Worm (Caenorhabditis elegans) whole organism, L4 larva: ENCODE results near the gene Y57E12B.10.

Experiments used
- F26F4.8 ChIP-seq: fragments of 200-800 bp; sonication (Bioruptor generic); conservative IDR thresholded peaks from 2 replicates; pipeline ENCODE4 v1.3.6; 2022; ENCODE audit warnings: missing genetic modification characterization, missing compliant biosample characterization
- ZK546.5 ChIP-seq, 2 experiments: sonication (generic microtip); optimal IDR thresholded peaks; 2 replicates each; lab custom pipeline; 2017; ENCODE audit warnings: missing biosample characterization in 2 of 2, missing genetic modification characterization in 2 of 2
- ama-1 ChIP-seq: fragments of 150-350 bp; optimal IDR thresholded peaks from 2 replicates; lab custom pipeline; 2014; ENCODE audit warnings: inconsistent platforms, mixed read lengths

ce11 chrV:6953797-6954196 is 18.0 kb upstream of the Y57E12B.10 start, which contains the start of gene srg-31:
- TF ChIP-seq ZK546.5 (tag; optimal IDR thresholded peaks at IDR 0.05; lab: Kevin White, UChicago) (no peak), ama-1 (lab: Kevin White, UChicago) (no peak), F26F4.8 (no peak)
